Worm (Caenorhabditis elegans) whole organism, L2 larva: ENCODE results near the gene B0416.7.

Experiments used
- C34F6.9 ChIP-seq: fragments of 150-350 bp; optimal IDR thresholded peaks from 2 replicates; lab custom pipeline; 2014; ENCODE audit warnings: missing biosample characterization, missing genetic modification characterization
- F13H6.1 ChIP-seq: sonication (generic microtip); optimal IDR thresholded peaks from 2 replicates; lab custom pipeline; 2016; ENCODE audit warnings: missing genetic modification characterization, missing compliant biosample characterization
- ceh-82 ChIP-seq: fragments of 150-350 bp; optimal IDR thresholded peaks from 2 replicates; lab custom pipeline; 2014; ENCODE audit warnings: missing biosample characterization, missing genetic modification characterization
- crh-2 ChIP-seq: sonication (generic microtip); optimal IDR thresholded peaks from 2 replicates; lab custom pipeline; 2017; ENCODE audit warnings: missing biosample characterization, missing genetic modification characterization
- egl-27 ChIP-seq: sonication (generic microtip); optimal IDR thresholded peaks from 3 replicates; lab custom pipeline; 2017; ENCODE audit warnings: missing biosample characterization, missing genetic modification reagents, missing genetic modification characterization
- elt-1 ChIP-seq: fragments of 150-350 bp; optimal IDR thresholded peaks from 2 replicates; lab custom pipeline; 2014; ENCODE audit warnings: missing biosample characterization, missing genetic modification characterization
- elt-3 ChIP-seq: sonication (generic microtip); optimal IDR thresholded peaks from 2 replicates; lab custom pipeline; 2017; ENCODE audit warnings: missing biosample characterization, missing genetic modification characterization
- fos-1 ChIP-seq: fragments of 150-350 bp; optimal IDR thresholded peaks from 2 replicates; lab custom pipeline; 2014; ENCODE audit warnings: missing biosample characterization, missing genetic modification characterization
- gmeb-1 ChIP-seq: fragments of 150-350 bp; optimal IDR thresholded peaks from 2 replicates; lab custom pipeline; 2014; ENCODE audit warnings: missing biosample characterization, missing genetic modification characterization
- lin-11 ChIP-seq: fragments of 150-350 bp; sonication (generic microtip); optimal IDR thresholded peaks from 2 replicates; lab custom pipeline; 2014; ENCODE audit warnings: missing biosample characterization, missing genetic modification characterization, inconsistent platforms, mixed read lengths
- lin-13 ChIP-seq: fragments of 150-350 bp; optimal IDR thresholded peaks from 2 replicates; lab custom pipeline; 2014; ENCODE audit warnings: missing biosample characterization, missing genetic modification reagents, missing genetic modification characterization
- lsy-2 ChIP-seq, 2 experiments: fragments of 150-350 bp in 1 of 2; sonication (generic microtip) in 1 of 2; optimal IDR thresholded peaks; 2 replicates each; lab custom pipeline; 2014 to 2017; ENCODE audit warnings: missing biosample characterization in 2 of 2, missing genetic modification characterization in 2 of 2
- mab-5 ChIP-seq: fragments of 150-350 bp; optimal IDR thresholded peaks from 2 replicates; lab custom pipeline; 2014; ENCODE audit warnings: missing biosample characterization, missing genetic modification characterization
- mbf-1 ChIP-seq: sonication (generic microtip); optimal IDR thresholded peaks from 2 replicates; lab custom pipeline; 2017; ENCODE audit warnings: missing biosample characterization, missing genetic modification characterization
- mdl-1 ChIP-seq, 2 experiments: fragments of 150-350 bp in 1 of 2; sonication (generic microtip) in 1 of 2; optimal IDR thresholded peaks; 2 replicates each; lab custom pipeline; 2017; ENCODE audit warnings: missing biosample characterization in 2 of 2, missing genetic modification characterization in 2 of 2
- nhr-10 ChIP-seq: sonication (generic microtip); optimal IDR thresholded peaks from 2 replicates; lab custom pipeline; 2017; ENCODE audit warnings: missing biosample characterization, missing genetic modification characterization
- nhr-12 ChIP-seq: fragments of 150-350 bp; optimal IDR thresholded peaks from 2 replicates; lab custom pipeline; 2014; ENCODE audit warnings: missing biosample characterization, missing genetic modification characterization
- nhr-129 ChIP-seq: fragments of 150-350 bp; optimal IDR thresholded peaks from 2 replicates; lab custom pipeline; 2014; ENCODE audit warnings: missing biosample characterization, missing genetic modification characterization
- nhr-21 ChIP-seq: fragments of 150-350 bp; optimal IDR thresholded peaks from 2 replicates; lab custom pipeline; 2014; ENCODE audit warnings: missing biosample characterization, missing genetic modification characterization
- nhr-237 ChIP-seq: fragments of 150-350 bp; optimal IDR thresholded peaks from 2 replicates; lab custom pipeline; 2014; ENCODE audit warnings: missing biosample characterization, missing genetic modification characterization
- nhr-25 ChIP-seq: fragments of 150-350 bp; sonication (generic microtip); optimal IDR thresholded peaks from 3 replicates; lab custom pipeline; 2014; ENCODE audit warnings: missing biosample characterization, missing genetic modification characterization
- nhr-6 ChIP-seq: fragments of 150-350 bp; optimal IDR thresholded peaks from 2 replicates; lab custom pipeline; 2014; ENCODE audit warnings: missing biosample characterization, missing genetic modification characterization
- nhr-77 ChIP-seq: fragments of 150-350 bp; optimal IDR thresholded peaks from 2 replicates; lab custom pipeline; 2014; ENCODE audit warnings: missing biosample characterization, missing genetic modification characterization
- peb-1 ChIP-seq: fragments of 150-350 bp; optimal IDR thresholded peaks from 2 replicates; lab custom pipeline; 2014; ENCODE audit warnings: missing biosample characterization, missing genetic modification characterization
- sma-3 ChIP-seq: sonication (generic microtip); optimal IDR thresholded peaks from 2 replicates; lab custom pipeline; 2016; ENCODE audit warnings: missing genetic modification reagents, missing genetic modification characterization, missing compliant biosample characterization
- sma-9 ChIP-seq, 2 experiments: fragments of 150-350 bp in 1 of 2; sonication (generic microtip) in 1 of 2; optimal IDR thresholded peaks; 2 replicates each; lab custom pipeline; 2014 to 2016; ENCODE audit warnings: missing genetic modification characterization in 2 of 2, mild to moderate bottlenecking in 1 of 2, missing biosample characterization in 1 of 2, missing compliant biosample characterization in 1 of 2, missing genetic modification reagents in 1 of 2, moderate library complexity in 1 of 2
- unc-39 ChIP-seq: fragments of 150-350 bp; optimal IDR thresholded peaks from 2 replicates; lab custom pipeline; 2014; ENCODE audit warnings: missing biosample characterization, missing genetic modification characterization
- zag-1 ChIP-seq: fragments of 150-350 bp; optimal IDR thresholded peaks from 2 replicates; lab custom pipeline; 2014; ENCODE audit warnings: missing biosample characterization, missing genetic modification characterization
- ztf-4 ChIP-seq: fragments of 150-350 bp; optimal IDR thresholded peaks from 2 replicates; lab custom pipeline; 2014; ENCODE audit warnings: missing biosample characterization, missing genetic modification characterization

B0416.7 gene

DNA sequence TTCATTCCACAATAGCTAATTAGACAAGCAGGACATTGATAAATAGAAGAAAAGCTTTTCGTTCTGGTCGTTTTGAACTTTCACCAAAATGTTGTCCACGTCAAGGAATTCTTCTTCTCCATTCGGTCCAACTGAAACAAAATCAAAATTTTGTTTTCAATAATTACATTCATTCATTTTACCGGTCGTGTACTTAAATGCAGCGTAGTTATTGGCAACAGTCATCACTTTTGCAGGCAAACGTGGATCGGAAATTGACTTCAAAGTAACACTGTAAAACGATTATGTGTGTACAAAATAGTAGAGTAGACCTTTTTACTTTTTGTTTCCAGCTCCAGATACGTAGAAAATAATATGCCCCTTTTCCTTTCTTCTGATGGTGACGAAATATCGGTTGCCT, 41.7 kb downstream of the B0416.7 start:
- no peak for TF ChIP-seq fos-1 (tag; lab: Kevin White, UChicago)
- no peak for TF ChIP-seq nhr-77
- no peak for TF ChIP-seq nhr-25 (tag; lab: Kevin White, UChicago)
- TF ChIP-seq gmeb-1 (tag; lab: Kevin White, UChicago), result no peak
- no peak for TF ChIP-seq elt-3 (tag; lab: Kevin White, UChicago)
- TF ChIP-seq nhr-6 (tag; lab: Kevin White, UChicago), result no peak
- no peak for TF ChIP-seq nhr-129 (tag; lab: Kevin White, UChicago)
- no peak for TF ChIP-seq mdl-1 (tag; optimal IDR thresholded peaks at IDR 0.05; lab: Kevin White, UChicago)
- no peak for TF ChIP-seq lsy-2 (tag; optimal IDR thresholded peaks at IDR 0.05; lab: Kevin White, UChicago)
- TF ChIP-seq nhr-21, result no peak

DNA sequence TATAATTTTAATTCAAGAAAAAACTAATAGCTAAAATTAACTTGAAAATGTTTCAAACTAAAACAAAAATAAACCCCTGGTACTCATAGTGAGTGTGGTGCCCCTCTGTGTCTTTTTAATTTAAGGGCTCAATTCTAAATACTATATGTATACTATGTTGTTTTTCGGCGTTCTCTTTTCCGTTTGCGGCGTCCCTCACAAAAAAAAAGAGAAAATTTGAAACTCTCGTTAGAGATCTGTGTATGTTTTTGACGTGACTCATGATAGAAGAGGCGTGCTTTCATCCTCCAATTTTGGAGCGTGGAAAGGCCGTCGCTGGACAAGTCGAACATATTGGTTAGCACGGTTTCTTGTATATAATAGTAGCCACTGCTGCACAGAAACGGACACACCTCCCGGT, 46.2 kb downstream of the B0416.7 start, which contains the start of gene pes-8:
TSS of gene pes-8 (plus strand) at position 301 of the 400 bp plus-strand sequence.
- no peak for TF ChIP-seq gmeb-1 (tag; lab: Kevin White, UChicago)
- no peak for TF ChIP-seq crh-2 (tag; lab: Kevin White, UChicago)
- TF ChIP-seq mbf-1 (tag; lab: Kevin White, UChicago), result no peak
- no peak for TF ChIP-seq nhr-237 (tag; lab: Kevin White, UChicago)
- no peak for TF ChIP-seq nhr-77
- TF ChIP-seq ztf-4 (tag; lab: Kevin White, UChicago), result no peak
- no peak for TF ChIP-seq elt-1 (tag; lab: Kevin White, UChicago)
- TF ChIP-seq elt-3 (tag; lab: Kevin White, UChicago), result no peak
- TF ChIP-seq peb-1 (tag; lab: Kevin White, UChicago), result no peak
- TF ChIP-seq F13H6.1 (tag; lab: Kevin White, UChicago), result no peak

DNA sequence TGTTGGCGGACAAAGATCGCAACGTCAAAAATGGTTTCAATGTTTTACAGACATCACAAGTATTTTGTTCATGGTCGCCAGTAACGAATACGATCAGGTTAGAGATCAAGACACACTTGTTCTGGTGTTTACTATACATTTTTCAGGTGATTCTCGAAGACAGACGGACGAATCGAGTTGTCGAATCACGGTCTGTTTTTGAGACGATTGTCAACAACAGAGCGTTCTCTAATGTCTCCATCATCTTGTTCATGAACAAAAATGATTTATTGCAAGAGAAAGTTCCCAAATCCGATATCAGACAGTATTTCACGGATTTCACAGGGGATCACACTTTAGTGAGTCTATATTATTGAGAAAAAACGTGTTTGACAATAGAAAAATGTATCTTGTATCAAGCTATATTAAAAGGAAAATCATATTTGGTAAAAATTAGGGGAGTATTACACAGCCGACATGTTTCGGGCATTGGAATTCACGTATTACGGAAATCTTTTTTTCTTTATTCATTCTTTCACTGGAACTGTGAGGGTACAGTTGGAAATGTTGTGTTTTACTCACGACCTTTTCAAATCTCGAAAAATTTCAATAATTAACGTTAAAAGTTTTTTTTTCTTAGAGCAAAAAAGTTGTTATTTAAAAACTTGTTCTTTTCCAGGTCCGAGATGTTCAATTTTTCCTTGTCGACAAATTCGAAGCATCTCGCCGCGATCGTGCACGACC, 49.5 kb downstream of the B0416.7 start:
- TF ChIP-seq zag-1 (tag; lab: Kevin White, UChicago) (no peak), nhr-12 (tag; lab: Kevin White, UChicago) (no peak), egl-27 (tag; lab: Kevin White, UChicago) (no peak), nhr-21 (peak; percentile 47), elt-3 (tag; lab: Kevin White, UChicago) (no peak), ceh-82 (tag; lab: Kevin White, UChicago) (no peak), crh-2 (tag; lab: Kevin White, UChicago) (peak; percentile 6), unc-39 (tag; lab: Kevin White, UChicago) (no peak), nhr-10 (tag; lab: Kevin White, UChicago) (no peak), F13H6.1 (tag; lab: Kevin White, UChicago) (no peak), nhr-129 (tag; lab: Kevin White, UChicago) (peak; percentile 39), lin-13 (GFP tag; lab: Kevin White, UChicago) (no peak), C34F6.9 (tag; lab: Kevin White, UChicago) (no peak), sma-3 (GFP tag; lab: Kevin White, UChicago) (no peak), sma-9 (GFP tag; optimal IDR thresholded peaks at IDR 0.05; lab: Kevin White, UChicago) (peak; percentile 29), sma-9 (tag; optimal IDR thresholded peaks at IDR 0.05; lab: Kevin White, UChicago) (no peak), nhr-77 (no peak), mab-5 (tag; lab: Kevin White, UChicago) (no peak), lin-11 (tag; lab: Kevin White, UChicago) (no peak)
